Fruit fly (Drosophila melanogaster): ENCODE data around the gene Hsc70-2.

- TF ChIP-seq Met (GFP tag; optimal IDR thresholded peaks at IDR 0.05) = no peak
- peak; percentile 23 for TF ChIP-seq CG9139 (GFP tag; optimal IDR thresholded peaks at IDR 0.05)
- TF ChIP-seq CG32006 (GFP tag; optimal IDR thresholded peaks at IDR 0.05) = peak; percentile 22
- peak; percentile 32 for TF ChIP-seq Blimp-1 (GFP tag; optimal IDR thresholded peaks at IDR 0.05)
- peak; percentile 50; the same call in 1 of the 3 replicates for TF ChIP-seq CG6163 (GFP tag; IDR thresholded peaks at IDR 0.05)
- peak; percentile 61 for TF ChIP-seq dsx (GFP tag; optimal IDR thresholded peaks at IDR 0.05; ENCODE audit: poor library complexity, severe bottlenecking)
- peak; percentile 18 for TF ChIP-seq Eip93F (GFP tag; optimal IDR thresholded peaks at IDR 0.05)
- peak; percentile 22 for TF ChIP-seq topi (GFP tag; optimal IDR thresholded peaks at IDR 0.05)
These were observed 28.5 kb upstream of the Hsc70-2 start for dm6 chr3R:13015811-13016766.

Measured in whole organism, prepupa.